Fruit fly (Drosophila melanogaster) Kc167 (cell line): Measurements from ENCODE around the gene Dhc1.

Source experiments
- h ChIP-seq: fragments of >200 bp; optimal IDR thresholded peaks from 3 replicates; lab custom pipeline; 2018; ENCODE audit warnings: missing external identifiers
- ttk ChIP-seq: sonication (Bioruptor generic); optimal IDR thresholded peaks from 2 replicates; lab custom pipeline; 2017; ENCODE audit warnings: missing external identifiers

dm6 chr3R:9703273-9703672 is 28.8 kb upstream of the Dhc1 start:
- no peak for TF ChIP-seq ttk (lab: Kevin White, UChicago)
- TF ChIP-seq h (lab: Kevin White, UChicago), result no peak
